Worm (Caenorhabditis elegans) whole organism, mixed stage, embryonic: ENCODE data around the gene K07D4.9.

Source experiments
- ceh-43 ChIP-seq: fragments of 200-800 bp; sonication (Bioruptor generic); optimal IDR thresholded peaks from 2 replicates; lab custom pipeline; 2018; ENCODE audit warnings: mild to moderate bottlenecking, missing genetic modification characterization, moderate library complexity, missing compliant biosample characterization
- lin-13 ChIP-seq: fragments of 150-350 bp; optimal IDR thresholded peaks from 2 replicates; lab custom pipeline; 2014; ENCODE audit warnings: missing biosample characterization, missing genetic modification characterization
- lsy-2 ChIP-seq: fragments of 150-350 bp; optimal IDR thresholded peaks from 2 replicates; lab custom pipeline; 2014; ENCODE audit warnings: missing biosample characterization, missing genetic modification characterization
- mep-1 ChIP-seq: fragments of 150-350 bp; optimal IDR thresholded peaks from 2 replicates; lab custom pipeline; 2017; ENCODE audit warnings: missing biosample characterization, missing genetic modification reagents, missing genetic modification characterization, inconsistent platforms
- nhr-12 ChIP-seq: fragments of 150-350 bp; optimal IDR thresholded peaks from 2 replicates; lab custom pipeline; 2014; ENCODE audit warnings: missing biosample characterization, missing genetic modification characterization
- nhr-237 ChIP-seq: fragments of 150-350 bp; optimal IDR thresholded peaks from 2 replicates; lab custom pipeline; 2014; ENCODE audit warnings: missing biosample characterization, missing genetic modification characterization
- sem-2 ChIP-seq: fragments of 200-800 bp; sonication (Bioruptor generic); optimal IDR thresholded peaks from 2 replicates; lab custom pipeline; 2018; ENCODE audit warnings: mild to moderate bottlenecking, missing genetic modification characterization, missing compliant biosample characterization
- sptf-1 ChIP-seq: sonication (generic microtip); optimal IDR thresholded peaks from 2 replicates; lab custom pipeline; 2017; ENCODE audit warnings: mild to moderate bottlenecking, missing genetic modification characterization, moderate library complexity, missing compliant biosample characterization
- tbx-8 ChIP-seq: fragments of 200-800 bp; sonication (Bioruptor generic); optimal IDR thresholded peaks from 2 replicates; lab custom pipeline; 2018; ENCODE audit warnings: mild to moderate bottlenecking, missing genetic modification characterization, moderate library complexity, missing compliant biosample characterization
- unc-39 ChIP-seq: fragments of 150-350 bp; optimal IDR thresholded peaks from 2 replicates; lab custom pipeline; 2014; ENCODE audit warnings: missing biosample characterization, missing genetic modification characterization
- unc-62 ChIP-seq: fragments of 150-350 bp; optimal IDR thresholded peaks from 2 replicates; lab custom pipeline; 2014; ENCODE audit warnings: missing biosample characterization, missing genetic modification reagents, missing genetic modification characterization
- ztf-11 ChIP-seq: fragments of 150-350 bp; optimal IDR thresholded peaks from 2 replicates; lab custom pipeline; 2014; ENCODE audit warnings: missing biosample characterization, missing genetic modification characterization

- TF ChIP-seq lin-13 (tag; lab: Kevin White, UChicago) (no peak), mep-1 (tag; lab: Kevin White, UChicago) (no peak), ceh-43 (GFP tag; lab: Kevin White, UChicago) (no peak), lsy-2 (tag; lab: Kevin White, UChicago) (no peak), sptf-1 (no peak), ztf-11 (tag; lab: Kevin White, UChicago) (no peak), nhr-12 (tag; lab: Kevin White, UChicago) (no peak), unc-39 (tag; lab: Kevin White, UChicago) (no peak), sem-2 (GFP tag; lab: Kevin White, UChicago) (no peak), tbx-8 (GFP tag; lab: Kevin White, UChicago) (no peak), unc-62 (GFP tag; lab: Kevin White, UChicago) (no peak), nhr-237 (tag; lab: Kevin White, UChicago) (no peak)
Observed at ce11 chrII:3996005-3996404, 32.4 kb upstream of the K07D4.9 start, which contains the start of gene clc-22.
